Fruit fly (Drosophila melanogaster): ENCODE data around the gene siz.

Gene siz

DNA sequence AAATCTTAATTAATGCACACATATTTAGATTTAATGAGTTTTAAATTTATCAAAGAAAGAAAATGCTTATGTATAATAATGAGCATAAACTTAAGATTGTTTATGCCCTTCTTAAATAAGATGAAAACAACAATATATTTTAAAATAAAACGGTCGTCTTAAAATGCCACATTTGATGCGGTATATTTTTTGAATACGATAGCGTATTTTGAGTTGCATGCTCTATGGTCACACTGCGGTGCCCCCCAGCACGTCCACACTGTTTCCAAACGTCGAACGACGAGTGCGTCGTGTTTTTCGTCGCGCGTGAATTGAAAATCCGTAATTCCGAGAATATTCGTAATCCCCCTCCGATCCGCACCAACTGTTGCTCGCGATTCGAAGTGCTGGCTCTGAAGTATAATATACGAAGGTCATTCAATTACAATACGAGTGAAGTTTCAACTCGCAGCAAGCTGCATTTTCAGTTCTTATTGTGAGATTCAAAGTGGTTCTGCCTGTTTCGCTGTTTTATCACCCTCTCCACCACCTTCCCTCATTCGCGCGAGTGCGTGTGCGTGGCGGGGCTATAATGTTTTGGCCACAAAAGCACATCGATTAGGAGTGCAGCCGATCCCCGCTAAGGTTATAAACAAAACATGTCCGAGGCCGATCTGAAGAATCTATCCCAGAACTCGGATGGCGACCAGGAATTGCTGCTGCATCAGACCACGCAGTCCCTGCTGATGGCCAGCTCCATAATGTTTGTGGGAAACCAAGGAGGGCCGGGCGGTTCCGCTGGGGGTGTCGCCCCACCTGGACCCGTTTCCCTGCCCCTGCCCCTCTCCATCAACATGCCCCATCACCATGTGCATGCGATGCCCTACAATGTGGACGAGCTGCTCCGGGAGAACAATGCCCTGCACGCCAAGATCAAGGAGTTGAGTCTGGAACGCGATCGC is at the start of gene siz:
Gene siz (plus strand): TSS at position 255 of the 941 bp plus-strand sequence.
- peak; percentile 55 for TF ChIP-seq noc (tag; optimal IDR thresholded peaks at IDR 0.05)

DNA sequence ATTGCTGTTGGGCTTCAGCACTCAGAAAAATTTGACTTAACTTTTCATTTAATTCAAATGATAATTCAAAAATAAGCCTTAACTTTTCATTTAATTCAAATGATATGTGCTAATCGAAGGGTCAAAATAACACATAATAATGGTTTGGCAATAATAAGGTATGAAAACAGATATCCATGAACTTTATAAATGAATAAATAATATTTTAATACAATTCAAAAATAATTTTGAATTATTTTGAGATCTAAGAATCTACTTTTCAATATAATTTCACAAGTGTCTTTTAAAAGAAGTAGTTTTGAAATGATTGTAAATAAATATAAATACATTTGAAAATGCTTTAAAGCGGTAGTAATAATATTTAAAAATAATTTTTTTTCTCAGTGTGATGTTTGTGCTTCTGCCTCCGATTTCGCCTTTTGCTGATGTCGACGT is 47.4 kb upstream of the siz start:
- no peak for TF ChIP-seq noc (tag; optimal IDR thresholded peaks at IDR 0.05)

DNA sequence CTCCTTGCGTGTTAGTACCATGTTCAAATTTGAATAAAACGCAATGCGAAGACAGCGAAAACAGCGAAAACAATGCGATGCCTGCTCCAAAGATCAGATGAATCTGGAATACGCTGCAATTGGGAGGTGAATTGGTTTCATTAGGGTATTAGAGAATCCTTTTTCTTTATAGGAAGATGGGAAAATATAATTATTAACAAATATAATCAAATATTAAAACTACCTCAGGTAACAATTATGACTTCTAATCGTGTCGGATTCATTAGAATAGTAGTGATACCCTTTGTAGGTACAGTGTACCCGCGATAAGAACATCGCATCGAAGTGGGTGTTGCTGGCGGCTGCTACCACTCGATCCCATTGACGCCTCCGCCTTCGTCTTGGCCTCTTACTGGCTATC is 46.4 kb upstream of the siz start:
- no peak for TF ChIP-seq noc (tag; optimal IDR thresholded peaks at IDR 0.05)

DNA sequence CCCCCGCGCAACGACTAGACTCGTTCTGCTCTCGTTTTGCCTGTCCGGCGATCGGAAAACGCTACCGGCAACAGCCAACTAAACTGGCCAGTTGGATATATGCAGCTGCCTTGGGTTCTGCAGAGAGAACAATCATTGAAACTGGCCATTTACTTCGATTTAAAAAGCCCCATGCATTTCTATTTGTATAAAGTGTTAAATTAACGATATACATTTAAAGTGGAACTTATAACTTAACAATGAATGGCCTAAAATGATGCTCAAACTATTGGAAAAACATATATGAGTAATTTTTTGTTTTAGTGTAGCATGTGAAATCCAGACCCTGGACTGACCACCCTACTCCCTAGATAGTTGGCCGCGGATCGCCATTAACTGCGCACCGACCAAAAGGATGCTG is 45.5 kb upstream of the siz start:
- TF ChIP-seq noc (tag; optimal IDR thresholded peaks at IDR 0.05): no peak

DNA sequence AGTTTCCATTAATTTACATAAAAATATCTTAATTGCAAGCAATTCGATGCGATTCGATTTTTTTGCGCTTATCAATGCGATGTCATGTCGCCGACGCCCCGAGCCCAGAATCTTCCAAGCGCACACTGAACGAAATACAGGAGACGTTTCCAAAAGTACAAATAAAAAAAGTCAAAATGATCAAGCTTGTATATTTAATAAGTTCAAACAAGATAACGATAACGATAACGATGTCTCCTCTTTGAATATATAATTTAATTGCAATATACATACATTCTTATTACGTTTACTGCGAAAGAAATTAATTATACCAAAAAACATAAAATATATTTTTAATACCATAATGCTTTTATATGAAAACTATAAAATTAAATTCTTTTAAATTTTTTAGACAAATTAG is 44.1 kb upstream of the siz start:
- TF ChIP-seq noc (tag; optimal IDR thresholded peaks at IDR 0.05): no peak

DNA sequence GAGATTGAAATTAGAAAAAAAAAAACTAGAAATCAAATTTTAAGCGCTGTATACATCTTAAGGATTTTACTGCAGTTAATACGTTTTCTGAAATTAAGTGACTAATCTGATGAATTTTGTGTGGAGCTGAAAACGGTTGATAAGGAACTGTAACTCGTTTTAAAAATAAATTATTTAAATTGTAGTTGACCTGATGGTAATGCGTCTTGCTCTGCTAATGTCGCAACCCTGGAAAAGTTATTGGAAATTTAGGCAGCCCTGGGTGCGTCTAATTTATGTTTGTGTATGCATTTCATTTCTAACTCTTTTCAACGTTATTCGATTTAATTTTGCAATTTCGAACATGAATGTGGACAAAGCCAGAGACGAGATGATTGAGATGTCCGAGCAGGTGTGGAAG is 43.0 kb upstream of the siz start, which contains the start of gene CG12984:
Gene CG12984 (plus strand): TSS at position 301 of the 400 bp plus-strand sequence.
- TF ChIP-seq noc (tag; optimal IDR thresholded peaks at IDR 0.05): no peak

DNA sequence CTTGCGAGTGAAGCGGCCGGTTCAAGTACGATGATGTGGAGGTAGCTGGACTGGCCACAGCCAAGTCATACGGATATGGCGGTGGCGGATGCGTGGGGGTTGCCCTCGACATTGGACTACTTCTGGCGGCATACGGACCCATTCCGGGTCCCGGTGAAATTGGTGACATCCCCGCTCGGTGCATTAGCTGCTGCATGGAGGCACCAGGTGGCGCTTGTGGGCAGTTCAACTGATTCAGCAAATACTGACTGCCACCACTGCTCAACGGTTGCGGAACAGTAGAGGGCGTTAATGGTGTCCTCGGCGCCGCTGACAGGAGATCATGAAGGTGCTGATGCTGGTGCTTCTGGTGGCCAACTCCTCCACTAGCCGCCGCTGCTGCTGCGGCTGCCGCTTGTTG is 34.7 kb upstream of the siz start:
- no peak for TF ChIP-seq noc (tag; optimal IDR thresholded peaks at IDR 0.05)

DNA sequence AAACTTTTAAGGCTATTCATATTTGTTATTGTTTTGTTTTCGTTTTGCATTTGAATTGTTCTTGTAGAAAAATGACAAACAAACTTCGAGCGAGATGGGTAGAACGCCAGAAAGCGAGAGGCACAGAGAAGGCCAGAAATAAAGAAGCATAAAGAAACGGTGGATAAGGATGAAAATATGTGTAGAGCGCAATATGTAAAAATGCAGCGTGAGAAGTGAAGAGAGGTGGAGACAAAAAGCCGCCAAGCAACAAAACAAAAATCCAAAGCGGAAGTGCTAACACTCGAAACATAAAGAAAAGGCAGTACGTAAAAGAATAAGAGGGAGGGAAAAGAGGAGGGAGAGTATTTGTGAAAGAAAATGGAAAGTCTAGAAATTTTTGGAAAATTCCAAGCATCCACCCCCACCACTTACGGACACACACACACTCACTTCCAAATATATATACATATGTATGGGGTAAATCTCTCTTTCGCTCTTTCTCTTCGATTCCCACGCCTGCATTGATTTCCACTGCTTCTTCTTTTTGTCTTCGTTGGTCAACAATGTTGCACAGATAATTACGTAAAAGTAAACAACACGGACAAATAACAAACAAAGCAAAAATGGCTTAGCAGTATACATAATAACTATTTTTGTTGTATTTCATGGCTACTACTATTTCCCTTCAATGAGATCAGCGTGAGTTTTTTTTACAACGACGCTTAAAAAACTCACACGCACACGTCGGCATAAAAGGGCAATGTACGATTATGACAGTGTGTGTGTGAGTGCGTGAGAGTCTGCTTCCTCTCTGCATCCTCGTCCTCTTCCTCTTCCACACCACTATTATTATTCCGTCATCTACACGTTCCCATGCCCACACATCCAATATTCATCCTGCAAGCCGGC is 26.7 kb upstream of the siz start:
- no peak for TF ChIP-seq noc (tag; optimal IDR thresholded peaks at IDR 0.05)

DNA sequence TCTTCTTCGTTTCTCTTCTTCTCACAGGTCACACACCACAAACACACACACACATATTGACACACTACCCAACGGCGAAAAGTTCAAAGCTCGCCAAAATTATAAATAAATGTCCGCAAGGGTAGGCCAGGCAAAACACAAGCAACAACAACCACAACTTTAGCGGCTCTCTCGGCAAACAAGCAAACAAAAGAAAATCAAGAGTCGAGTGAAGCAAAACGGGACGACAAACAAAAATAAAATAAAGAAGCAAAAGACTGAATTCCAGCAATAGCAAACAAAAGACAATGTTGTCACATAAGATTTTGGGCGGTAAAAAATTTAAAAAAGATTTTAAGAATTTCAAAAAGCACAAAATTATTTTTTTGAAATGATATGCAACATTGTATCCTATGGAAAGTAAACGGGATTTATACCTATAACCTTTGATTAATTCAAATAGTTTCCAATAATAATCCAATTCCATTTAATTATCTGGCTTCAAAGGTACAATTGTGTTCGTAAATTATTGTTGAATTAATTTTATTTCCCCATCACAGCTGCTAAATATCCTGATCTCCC is 26.0 kb upstream of the siz start:
- no peak for TF ChIP-seq noc (tag; optimal IDR thresholded peaks at IDR 0.05)

DNA sequence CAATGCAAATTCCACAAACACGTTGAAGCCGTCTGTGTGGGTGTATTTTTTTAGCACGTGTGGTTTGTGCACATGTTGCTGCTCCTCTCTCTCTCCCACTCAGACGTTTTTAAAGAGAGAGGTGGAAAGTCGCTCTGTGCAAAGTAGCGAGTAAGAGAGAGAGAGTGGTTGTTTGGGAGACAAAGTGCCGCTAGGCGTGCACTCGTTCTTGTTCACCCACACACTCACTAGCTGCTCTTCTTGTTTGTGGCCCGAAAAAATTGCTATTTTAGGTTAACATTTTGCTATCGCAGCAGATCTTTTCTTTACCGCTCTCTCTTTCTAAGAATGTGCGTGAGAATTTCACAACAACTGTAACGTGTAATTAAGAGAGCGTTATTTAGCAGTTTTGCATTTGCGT is 25.4 kb upstream of the siz start:
- TF ChIP-seq noc (tag; optimal IDR thresholded peaks at IDR 0.05): no peak

DNA sequence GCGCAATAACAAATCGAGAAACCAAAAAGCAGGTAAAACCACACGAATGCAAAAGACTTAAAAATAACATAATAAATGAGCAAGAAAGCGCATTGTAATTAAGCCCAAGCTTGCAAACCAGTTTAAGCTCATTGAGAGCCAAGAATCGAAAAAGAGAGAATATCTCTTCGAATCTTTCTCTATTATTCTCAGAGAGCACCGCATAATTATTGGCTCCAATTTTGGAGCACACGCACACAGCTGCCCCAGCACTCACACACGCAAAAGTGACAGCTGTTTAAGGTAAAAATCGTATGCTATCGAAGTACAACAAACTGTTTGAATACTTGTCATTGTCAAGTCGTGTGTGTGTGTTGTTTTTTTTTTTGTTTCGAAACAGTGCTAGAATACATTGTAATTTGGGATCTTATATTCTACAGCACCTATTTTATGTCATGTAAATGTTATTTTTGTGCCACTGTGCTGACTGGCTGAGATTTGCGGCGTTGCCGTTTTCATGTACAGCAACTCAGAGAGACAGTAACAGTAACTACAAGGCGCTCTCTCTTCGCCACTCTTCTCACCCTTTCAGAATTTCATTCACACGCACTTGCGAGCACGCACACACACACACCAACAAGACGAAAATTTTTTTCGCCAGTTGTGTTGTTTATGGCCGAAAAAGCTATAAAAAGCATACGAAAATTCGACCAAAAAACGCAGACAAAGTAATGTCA is 24.8 kb upstream of the siz start:
- no peak for TF ChIP-seq noc (tag; optimal IDR thresholded peaks at IDR 0.05)

DNA sequence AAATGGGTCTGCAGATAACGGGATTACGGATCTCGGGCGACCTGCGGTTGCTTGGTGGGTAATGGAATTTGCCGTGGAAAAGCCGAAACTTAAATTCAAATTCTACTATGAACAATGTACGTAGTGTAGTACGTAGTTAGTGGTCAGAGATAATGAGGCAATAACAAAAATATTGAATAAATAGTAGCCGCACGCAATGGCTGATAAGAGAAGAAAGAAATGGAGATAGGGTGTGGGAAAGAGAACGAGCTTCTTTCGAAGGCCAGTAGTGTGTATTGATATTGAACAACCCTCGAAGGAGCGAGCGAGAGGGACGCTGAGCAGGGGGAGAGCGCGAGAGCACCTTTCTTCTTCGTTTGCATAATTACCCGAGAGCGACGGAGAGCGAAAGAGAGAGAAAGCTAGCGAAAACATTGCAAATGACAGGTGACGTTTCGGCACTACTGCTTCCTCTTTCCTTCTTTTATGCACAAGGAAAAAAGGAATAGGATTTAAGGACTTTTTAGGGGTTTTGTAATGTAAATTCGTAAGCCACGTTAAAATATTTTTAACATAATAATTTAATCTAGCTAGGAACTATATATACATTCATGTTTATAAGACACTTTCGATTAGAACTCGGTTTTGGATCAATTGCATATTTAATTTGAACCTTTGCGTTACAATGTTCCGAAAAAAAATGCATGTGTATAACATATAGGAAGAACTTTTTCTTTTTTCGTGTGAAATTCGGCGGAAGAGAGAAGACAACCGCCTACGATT is 23.3 kb upstream of the siz start:
- TF ChIP-seq noc (tag; optimal IDR thresholded peaks at IDR 0.05): peak; percentile 17

DNA sequence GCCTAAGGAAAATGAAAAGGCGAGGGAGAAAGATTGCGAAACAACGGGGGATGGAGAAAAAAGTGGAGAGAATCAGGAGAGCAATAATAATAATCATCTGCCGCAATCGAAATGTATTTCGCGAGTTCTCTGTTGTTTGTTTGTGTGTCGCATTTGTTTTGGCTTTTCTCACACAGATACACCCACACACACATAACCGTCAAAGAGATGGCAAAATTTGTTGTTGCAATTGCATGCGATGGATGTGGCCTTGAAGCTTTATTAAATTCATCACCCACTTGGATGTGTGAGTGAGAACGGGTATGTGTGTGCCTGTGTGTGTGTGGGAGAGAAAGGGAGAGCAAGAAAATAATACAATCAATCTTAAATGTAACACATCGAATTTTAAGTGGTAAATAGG is 22.6 kb upstream of the siz start:
- TF ChIP-seq noc (tag; optimal IDR thresholded peaks at IDR 0.05): no peak

DNA sequence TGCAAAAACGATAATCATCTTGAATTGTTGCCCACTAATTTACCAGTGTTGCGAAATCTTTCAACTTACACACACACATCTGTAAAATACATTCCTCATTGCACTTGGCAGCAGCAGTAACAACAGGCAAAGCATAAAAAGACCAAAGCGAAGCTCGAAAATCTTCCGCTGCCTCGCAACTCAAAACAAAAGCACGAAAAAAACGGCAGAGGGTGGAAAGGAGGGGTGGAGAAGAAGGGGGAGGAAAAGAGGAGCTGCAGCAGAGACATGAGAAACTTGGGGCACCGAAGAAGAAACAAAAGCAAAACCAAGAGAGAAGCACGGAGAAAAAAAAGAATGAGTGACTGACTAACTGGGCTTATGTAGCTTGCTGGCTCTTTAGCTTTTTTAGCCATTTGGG is 20.9 kb upstream of the siz start:
- no peak for TF ChIP-seq noc (tag; optimal IDR thresholded peaks at IDR 0.05)

DNA sequence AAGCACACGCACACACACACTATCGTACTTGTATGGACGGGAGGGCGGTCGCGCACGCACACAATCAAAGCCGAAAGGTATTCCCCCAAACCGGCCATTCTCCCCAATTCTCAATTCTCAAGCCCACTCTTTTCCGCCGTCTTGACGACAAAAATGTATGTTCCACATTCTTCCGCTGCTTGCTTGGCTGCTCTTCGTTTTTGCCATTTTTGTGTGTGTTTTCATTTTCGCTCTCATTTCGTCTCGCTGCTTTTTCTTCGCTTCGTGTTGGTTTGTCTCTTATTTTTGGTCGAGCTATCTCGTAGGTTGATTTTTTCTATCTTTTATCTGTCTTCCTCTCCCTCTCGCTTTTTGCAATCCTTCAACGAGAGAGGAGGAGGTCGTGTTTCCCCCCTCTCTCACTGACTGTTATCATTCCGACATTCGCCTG is 19.8 kb upstream of the siz start:
- no peak for TF ChIP-seq noc (tag; optimal IDR thresholded peaks at IDR 0.05)

Data from whole organism, larva.